Worm (Caenorhabditis elegans): Measurements from ENCODE around the gene pyr-1.

DNA sequence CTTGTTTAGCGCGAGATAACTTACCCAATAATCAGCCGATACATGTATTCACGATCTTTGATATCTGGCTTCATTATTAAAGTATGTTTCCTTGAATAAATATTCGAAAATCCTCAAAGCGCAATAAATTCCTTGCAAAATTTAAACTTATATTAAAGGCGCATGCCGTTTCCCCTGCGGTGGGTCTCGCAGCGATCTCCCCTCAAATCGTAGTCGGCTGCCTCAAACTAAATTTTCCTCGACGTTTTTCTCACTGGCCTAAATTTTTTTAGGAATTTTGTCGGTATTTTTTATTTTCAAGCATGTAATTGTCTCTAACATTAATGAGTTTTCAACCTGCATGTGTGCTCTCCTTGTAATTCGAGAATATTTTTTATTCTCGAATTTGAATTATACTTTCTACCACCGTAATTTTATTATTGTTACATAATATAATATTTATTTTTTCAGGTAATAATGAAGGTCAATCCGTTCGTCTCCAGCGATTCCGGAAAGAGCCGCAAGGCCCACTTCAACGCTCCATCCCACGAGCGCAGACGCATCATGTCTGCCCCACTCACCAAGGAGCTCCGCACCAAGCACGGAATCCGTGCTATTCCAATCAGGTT is 48.5 kb upstream of the pyr-1 start, which contains the start of the genes cpf-1 and rpl-26:
- TF ChIP-seq mab-5 (tag; optimal IDR thresholded peaks at IDR 0.05) (no peak), sptf-1 (tag; optimal IDR thresholded peaks at IDR 0.05) (no peak), lsy-2 (tag; optimal IDR thresholded peaks at IDR 0.05) (peak; percentile 78), snpc-4 (tag; optimal IDR thresholded peaks at IDR 0.05) (no peak), nhr-237 (tag; optimal IDR thresholded peaks at IDR 0.05) (peak; percentile 54), unc-62 (GFP tag; optimal IDR thresholded peaks at IDR 0.05) (no peak), blmp-1 (tag; optimal IDR thresholded peaks at IDR 0.05) (no peak), elt-1 (tag; optimal IDR thresholded peaks at IDR 0.05; ENCODE audit: borderline replicate concordance, insufficient read depth) (no peak), ztf-11 (tag; optimal IDR thresholded peaks at IDR 0.05) (no peak), nhr-76 (tag; optimal IDR thresholded peaks at IDR 0.05) (no peak), pha-4 (tag; optimal IDR thresholded peaks at IDR 0.05) (peak; percentile 32), elt-3 (tag; optimal IDR thresholded peaks at IDR 0.05) (no peak), ham-2 (GFP tag; optimal IDR thresholded peaks at IDR 0.05) (no peak)

All from whole organism, mixed stage, embryonic.